Worm (Caenorhabditis elegans) whole organism, young adult: Measurements from ENCODE around the gene R160.4.

Source experiments
- B0261.1 ChIP-seq: sonication (generic microtip); optimal IDR thresholded peaks from 2 replicates; lab custom pipeline; 2016; ENCODE audit warnings: mild to moderate bottlenecking, missing genetic modification characterization, moderate library complexity, missing compliant biosample characterization
- C06A6.2 ChIP-seq: fragments of 200-800 bp; sonication (Bioruptor generic); conservative IDR thresholded peaks from 2 replicates; pipeline ENCODE4 v1.3.6; 2022; ENCODE audit warnings: missing genetic modification characterization, missing compliant biosample characterization
- D2030.7 ChIP-seq: fragments of 200-800 bp; sonication (Bioruptor generic); IDR thresholded peaks from 2 replicates; pipeline ENCODE4 v1.3.6; 2022; ENCODE audit warnings: missing genetic modification reagents, missing genetic modification characterization, missing compliant biosample characterization
- F22D6.2 ChIP-seq: sonication (generic microtip); optimal IDR thresholded peaks from 2 replicates; lab custom pipeline; 2016; ENCODE audit warnings: mild to moderate bottlenecking, missing genetic modification characterization, missing compliant biosample characterization
- F33H1.4 ChIP-seq: fragments of 200-800 bp; sonication (Bioruptor generic); IDR thresholded peaks from 2 replicates; pipeline ENCODE4 v1.3.6; 2022; ENCODE audit warnings: missing genetic modification reagents, missing genetic modification characterization, missing compliant biosample characterization
- F37B4.10 ChIP-seq: fragments of 200-800 bp; sonication (Bioruptor generic); IDR thresholded peaks from 2 replicates; pipeline ENCODE4 v1.3.6; 2022; ENCODE audit warnings: missing genetic modification characterization, missing compliant biosample characterization
- F39B2.1 ChIP-seq: fragments of 200-800 bp; sonication (Bioruptor generic); IDR thresholded peaks from 2 replicates; pipeline ENCODE4 v1.3.6; 2022; ENCODE audit warnings: missing genetic modification reagents, missing genetic modification characterization, missing compliant biosample characterization
- F49E8.2 ChIP-seq: sonication (generic microtip); optimal IDR thresholded peaks from 3 replicates; lab custom pipeline; 2017; ENCODE audit warnings: missing genetic modification characterization, mild to moderate bottlenecking, missing compliant biosample characterization, antibody characterized with exemption, moderate library complexity; ENCODE audit not compliant: insufficient read depth
- K11D2.4 ChIP-seq: fragments of 200-800 bp; sonication (Bioruptor generic); IDR thresholded peaks from 2 replicates; pipeline ENCODE4 v1.3.6; 2022; ENCODE audit warnings: missing genetic modification reagents, missing genetic modification characterization, missing compliant biosample characterization
- T07F8.4 ChIP-seq: sonication (generic microtip); optimal IDR thresholded peaks from 2 replicates; lab custom pipeline; 2016; ENCODE audit warnings: mild to moderate bottlenecking, missing genetic modification characterization, moderate library complexity, missing compliant biosample characterization
- Y53G8AR.9 ChIP-seq: fragments of 200-800 bp; sonication (Bioruptor generic); conservative IDR thresholded peaks from 2 replicates; pipeline ENCODE4 v1.3.6; 2022; ENCODE audit warnings: missing genetic modification reagents, missing genetic modification characterization, missing compliant biosample characterization
- Y56A3A.18 ChIP-seq: fragments of 200-800 bp; sonication (Bioruptor generic); IDR thresholded peaks from 2 replicates; pipeline ENCODE4 v1.3.6; 2022; ENCODE audit warnings: missing genetic modification reagents, missing genetic modification characterization, missing compliant biosample characterization
- ama-1 ChIP-seq, 3 experiments: fragments of 150-350 bp in 1 of 3; sonication (generic microtip) in 2 of 3; optimal IDR thresholded peaks; 2 replicates each; lab custom pipeline; 2014 to 2018; ENCODE audit warnings: missing biosample characterization in 2 of 3, missing genetic modification characterization in 2 of 3, missing genetic modification reagents in 2 of 3
- aptf-2 ChIP-seq: fragments of 200-800 bp; sonication (Bioruptor generic); conservative IDR thresholded peaks from 2 replicates; pipeline ENCODE4 v1.3.6; 2022; ENCODE audit warnings: missing genetic modification reagents, missing genetic modification characterization, missing compliant biosample characterization
- aptf-3 ChIP-seq: fragments of 200-800 bp; sonication (Bioruptor generic); IDR thresholded peaks from 2 replicates; pipeline ENCODE4 v1.3.6; 2022; ENCODE audit warnings: missing genetic modification characterization, missing compliant biosample characterization
- ccch-3 ChIP-seq: fragments of 200-800 bp; sonication (Bioruptor generic); optimal IDR thresholded peaks from 2 replicates; lab custom pipeline; 2018; ENCODE audit warnings: mild to moderate bottlenecking, missing genetic modification characterization, missing compliant biosample characterization
- ceh-91 ChIP-seq: fragments of 200-800 bp; sonication (Bioruptor generic); IDR thresholded peaks from 2 replicates; pipeline ENCODE4 v1.3.6; 2022; ENCODE audit warnings: missing genetic modification reagents, missing genetic modification characterization, missing compliant biosample characterization
- die-1 ChIP-seq: sonication (generic microtip); optimal IDR thresholded peaks from 2 replicates; lab custom pipeline; 2016; ENCODE audit warnings: missing genotype, mild to moderate bottlenecking, missing genetic modification characterization, missing compliant biosample characterization
- egrh-3 ChIP-seq: fragments of 200-800 bp; sonication (Bioruptor generic); IDR thresholded peaks from 2 replicates; pipeline ENCODE4 v1.3.6; 2022; ENCODE audit warnings: missing genetic modification reagents, missing genetic modification characterization, missing compliant biosample characterization
- ets-4 ChIP-seq: fragments of 200-800 bp; sonication (Bioruptor generic); optimal IDR thresholded peaks from 2 replicates; lab custom pipeline; 2018; ENCODE audit warnings: mild to moderate bottlenecking, missing genetic modification characterization, missing compliant biosample characterization
- hlh-26 ChIP-seq: fragments of 200-800 bp; sonication (Bioruptor generic); conservative IDR thresholded peaks from 2 replicates; pipeline ENCODE4 v1.3.6; 2022; ENCODE audit warnings: missing genetic modification reagents, missing genetic modification characterization, missing compliant biosample characterization
- hmg-1.2 ChIP-seq: fragments of 200-800 bp; sonication (Bioruptor generic); IDR thresholded peaks from 2 replicates; pipeline ENCODE4 v1.3.6; 2022; ENCODE audit warnings: missing genetic modification reagents, missing genetic modification characterization, missing compliant biosample characterization
- hmg-20 ChIP-seq: fragments of 200-800 bp; sonication (Bioruptor generic); IDR thresholded peaks from 2 replicates; pipeline ENCODE4 v1.3.6; 2022; ENCODE audit warnings: missing genetic modification reagents, missing genetic modification characterization, missing compliant biosample characterization
- let-526 ChIP-seq: fragments of 200-800 bp; sonication (Bioruptor generic); IDR thresholded peaks from 2 replicates; pipeline ENCODE4 v1.3.6; 2022; ENCODE audit warnings: missing genetic modification reagents, missing genetic modification characterization, missing compliant biosample characterization
- let-607 ChIP-seq, 2 experiments: fragments of 200-800 bp in 1 of 2; sonication (Bioruptor generic) in 1 of 2; sonication (generic microtip) in 1 of 2; optimal IDR thresholded peaks; 2 replicates each; lab custom pipeline; 2016 to 2018; ENCODE audit warnings: mild to moderate bottlenecking in 2 of 2, missing compliant biosample characterization in 2 of 2, missing genetic modification characterization in 2 of 2, moderate library complexity in 2 of 2, missing genotype in 1 of 2
- lin-40 ChIP-seq: sonication (generic microtip); optimal IDR thresholded peaks from 2 replicates; lab custom pipeline; 2016; ENCODE audit warnings: missing genetic modification characterization, mild to moderate bottlenecking, missing compliant biosample characterization, missing genotype, missing genetic modification reagents
- lsl-1 ChIP-seq: fragments of 200-800 bp; sonication (Bioruptor generic); optimal IDR thresholded peaks from 2 replicates; lab custom pipeline; 2018; ENCODE audit warnings: mild to moderate bottlenecking, missing genetic modification characterization, moderate library complexity, missing compliant biosample characterization
- lsy-27 ChIP-seq: sonication (generic microtip); optimal IDR thresholded peaks from 2 replicates; lab custom pipeline; 2017; ENCODE audit warnings: missing genetic modification characterization, mild to moderate bottlenecking, missing compliant biosample characterization, antibody characterized with exemption, missing genotype, borderline replicate concordance; ENCODE audit not compliant: insufficient read depth
- madf-8 ChIP-seq: fragments of 200-800 bp; sonication (Bioruptor generic); conservative IDR thresholded peaks from 2 replicates; pipeline ENCODE4 v1.3.6; 2022; ENCODE audit warnings: missing genetic modification reagents, missing genetic modification characterization, missing compliant biosample characterization
- mcd-1 ChIP-seq: fragments of 200-800 bp; sonication (Bioruptor generic); IDR thresholded peaks from 2 replicates; pipeline ENCODE4 v1.3.6; 2022; ENCODE audit warnings: missing genetic modification reagents, missing genetic modification characterization, missing compliant biosample characterization
- nfyb-1 ChIP-seq: fragments of 200-800 bp; sonication (Bioruptor generic); IDR thresholded peaks from 2 replicates; pipeline ENCODE4 v1.3.6; 2022; ENCODE audit warnings: missing genetic modification reagents, missing genetic modification characterization, missing compliant biosample characterization
- nhr-27 ChIP-seq: fragments of 200-800 bp; sonication (Bioruptor generic); optimal IDR thresholded peaks from 2 replicates; lab custom pipeline; 2018; ENCODE audit warnings: mild to moderate bottlenecking, missing genetic modification characterization, moderate library complexity, missing compliant biosample characterization
- nhr-80 ChIP-seq: sonication (generic microtip); optimal IDR thresholded peaks from 2 replicates; lab custom pipeline; 2016; ENCODE audit warnings: missing genetic modification characterization, missing compliant biosample characterization
- nhr-90 ChIP-seq: sonication (generic microtip); optimal IDR thresholded peaks from 2 replicates; lab custom pipeline; 2016; ENCODE audit warnings: missing genotype, mild to moderate bottlenecking, missing genetic modification characterization, missing compliant biosample characterization
- sdz-38 ChIP-seq: sonication (generic microtip); optimal IDR thresholded peaks from 2 replicates; lab custom pipeline; 2016; ENCODE audit warnings: missing genotype, missing genetic modification characterization, missing compliant biosample characterization
- snpc-3.4 ChIP-seq: sonication (generic microtip); optimal IDR thresholded peaks from 2 replicates; lab custom pipeline; 2017; ENCODE audit warnings: missing genetic modification characterization, mild to moderate bottlenecking, missing compliant biosample characterization, antibody characterized with exemption, moderate library complexity, missing genotype, missing genetic modification reagents
- tbp1 ChIP-seq: fragments of 200-800 bp; sonication (Bioruptor generic); optimal IDR thresholded peaks from 2 replicates; lab custom pipeline; 2018; ENCODE audit warnings: mild to moderate bottlenecking, missing genetic modification characterization, missing compliant biosample characterization
- tlf-1 ChIP-seq: fragments of 200-800 bp; sonication (Bioruptor generic); optimal IDR thresholded peaks from 2 replicates; lab custom pipeline; 2018; ENCODE audit warnings: mild to moderate bottlenecking, missing genetic modification characterization, missing compliant biosample characterization
- unc-130 ChIP-seq: sonication (generic microtip); optimal IDR thresholded peaks from 2 replicates; lab custom pipeline; 2016; ENCODE audit warnings: missing genetic modification reagents, missing genetic modification characterization, missing compliant biosample characterization
- unc-62 ChIP-seq: fragments of 150-350 bp; optimal IDR thresholded peaks from 2 replicates; lab custom pipeline; 2014; ENCODE audit warnings: missing biosample characterization, missing genetic modification reagents, missing genetic modification characterization
- ztf-22 ChIP-seq: fragments of 200-800 bp; sonication (Bioruptor generic); optimal IDR thresholded peaks from 2 replicates; lab custom pipeline; 2018; ENCODE audit warnings: mild to moderate bottlenecking, missing genetic modification characterization, moderate library complexity, missing compliant biosample characterization
- ztf-28 ChIP-seq: fragments of 200-800 bp; sonication (Bioruptor generic); IDR thresholded peaks from 2 replicates; pipeline ENCODE4 v1.3.6; 2022; ENCODE audit warnings: missing genetic modification reagents, missing genetic modification characterization, missing compliant biosample characterization

The R160.4 gene

ce11 chrX:4362522-4362921, 6.2 kb downstream of the R160.4 start, which contains the start of gene F14H12.7:
TSS of gene F14H12.7 (minus strand) at chrX:4362622.
- TF ChIP-seq nfyb-1 (GFP tag; lab: Robert Waterston, UW): no peak
- TF ChIP-seq F39B2.1: no peak
- no peak for TF ChIP-seq die-1 (tag; lab: Kevin White, UChicago)
- no peak for TF ChIP-seq snpc-3.4 (tag; lab: Kevin White, UChicago)
- TF ChIP-seq lsy-27: no peak
- no peak for TF ChIP-seq nhr-27 (tag; lab: Kevin White, UChicago)
- no peak for TF ChIP-seq B0261.1 (tag; lab: Kevin White, UChicago)
- TF ChIP-seq F37B4.10 (GFP tag; lab: Robert Waterston, UW): no peak
- TF ChIP-seq egrh-3 (GFP tag; lab: Robert Waterston, UW): no peak
- TF ChIP-seq, all 124 proteins: peak for 0

ce11 chrX:4359030-4359429, 9.7 kb downstream of the R160.4 start:
- no peak for TF ChIP-seq F22D6.2 (tag; lab: Kevin White, UChicago)
- peak; percentile 58 for TF ChIP-seq nhr-80
- peak; percentile 8 for TF ChIP-seq unc-62 (GFP tag; lab: Kevin White, UChicago)

DNA sequence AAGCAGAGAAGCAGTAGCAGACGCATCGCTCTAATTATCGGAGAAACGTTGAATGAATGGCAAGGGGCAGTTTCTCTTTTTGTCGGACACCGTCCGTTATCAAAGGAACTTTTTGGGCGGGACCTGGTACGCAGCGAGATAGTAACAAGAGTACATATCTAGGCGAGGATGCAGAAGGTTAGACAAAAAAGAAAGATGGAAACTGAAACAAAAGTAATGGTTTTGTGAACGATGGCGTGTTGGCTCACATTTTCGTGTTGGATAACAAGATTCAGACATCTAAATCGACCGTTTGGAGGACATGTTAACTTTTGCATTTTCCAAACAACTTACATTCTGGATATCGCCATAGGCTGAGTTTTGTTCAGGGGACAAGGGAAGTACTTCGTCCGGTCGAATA, 11.2 kb downstream of the R160.4 start, which contains the start of gene F14H12.6:
Gene F14H12.6, minus strand, starts transcription at position 101 of the 400 bp plus-strand sequence.
- TF ChIP-seq Y56A3A.18 (no peak), D2030.7 (no peak), ztf-22 (GFP tag; lab: Kevin White, UChicago) (no peak), let-526 (GFP tag; lab: Robert Waterston, UW) (no peak)

ce11 chrX:4353318-4353717, 15.4 kb downstream of the R160.4 start, which contains the start of gene col-165:
TSS of gene col-165 (plus strand) at chrX:4353618.
- no peak for TF ChIP-seq B0261.1 (tag; lab: Kevin White, UChicago)
- no peak for TF ChIP-seq madf-8
- no peak for TF ChIP-seq tbp1 (GFP tag; lab: Kevin White, UChicago)
- TF ChIP-seq ccch-3: no peak
- TF ChIP-seq ama-1 (optimal IDR thresholded peaks at IDR 0.05; lab: Kevin White, UChicago): no peak
- TF ChIP-seq ama-1 (GFP tag; optimal IDR thresholded peaks at IDR 0.05; lab: Kevin White, UChicago): no peak
- no peak for TF ChIP-seq hlh-26 (GFP tag; lab: Robert Waterston, UW)
- no peak for TF ChIP-seq F33H1.4 (GFP tag; lab: Robert Waterston, UW)
- TF ChIP-seq F22D6.2 (tag; lab: Kevin White, UChicago): no peak
- TF ChIP-seq hmg-20 (GFP tag; lab: Robert Waterston, UW): no peak
- no peak for TF ChIP-seq ets-4 (GFP tag; lab: Kevin White, UChicago)
- TF ChIP-seq tlf-1 (GFP tag; lab: Kevin White, UChicago): no peak
- no peak for TF ChIP-seq Y53G8AR.9 (GFP tag; lab: Robert Waterston, UW)
- no peak for TF ChIP-seq mcd-1 (GFP tag; lab: Robert Waterston, UW)
- no peak for TF ChIP-seq C06A6.2

ce11 chrX:4350198-4350597, 18.5 kb downstream of the R160.4 start, which contains the start of gene F14H12.2:
TSS of gene F14H12.2 (plus strand) at chrX:4350498.
- TF ChIP-seq ztf-22 (GFP tag; lab: Kevin White, UChicago): no peak
- TF ChIP-seq sdz-38 (tag; lab: Kevin White, UChicago): no peak
- TF ChIP-seq unc-130: no peak
- TF ChIP-seq let-607 (tag; optimal IDR thresholded peaks at IDR 0.05; lab: Kevin White, UChicago): no peak
- no peak for TF ChIP-seq K11D2.4 (GFP tag; lab: Robert Waterston, UW)
- no peak for TF ChIP-seq nhr-90 (tag; lab: Kevin White, UChicago)
- TF ChIP-seq F49E8.2 (tag; lab: Kevin White, UChicago): no peak
- TF ChIP-seq ztf-28 (GFP tag; lab: Robert Waterston, UW): no peak
- TF ChIP-seq aptf-3 (GFP tag; lab: Robert Waterston, UW): no peak
- no peak for TF ChIP-seq ceh-91 (GFP tag; lab: Robert Waterston, UW)
- TF ChIP-seq aptf-2: no peak
- TF ChIP-seq T07F8.4 (tag; lab: Kevin White, UChicago): no peak
- TF ChIP-seq lsl-1 (GFP tag; lab: Kevin White, UChicago): no peak
- TF ChIP-seq hmg-1.2: no peak
- TF ChIP-seq lin-40 (tag; lab: Kevin White, UChicago): no peak
- no peak for TF ChIP-seq snpc-3.4 (tag; lab: Kevin White, UChicago)
- no peak for TF ChIP-seq ets-4 (GFP tag; lab: Kevin White, UChicago)
